Fruit fly (Drosophila melanogaster) whole organism, prepupa: ENCODE measurements around the gene Ucp4A.

Source experiments
- CG10631 ChIP-seq: fragments of 200-800 bp; sonication (Bioruptor generic); optimal IDR thresholded peaks from 2 replicates; lab custom pipeline; 2016; ENCODE audit warnings: missing biosample characterization, missing genetic modification characterization
- CG11294 ChIP-seq: fragments of 200-800 bp; sonication (Bioruptor generic); IDR thresholded peaks from 2 replicates; pipeline ENCODE4 v1.3.6; 2022; ENCODE audit warnings: missing biosample characterization, missing genetic modification characterization
- CG11902 ChIP-seq: fragments of 200-800 bp; sonication (Bioruptor generic); optimal IDR thresholded peaks from 3 replicates; lab custom pipeline; 2016; ENCODE audit warnings: missing biosample characterization, missing genetic modification characterization
- CG8119 ChIP-seq: fragments of 200-800 bp; sonication (Bioruptor generic); IDR thresholded peaks from 3 replicates; pipeline ENCODE4 v1.3.6; 2022; ENCODE audit warnings: missing biosample characterization, missing genetic modification characterization
- CG8319 ChIP-seq: fragments of 200-800 bp; sonication (Bioruptor generic); optimal IDR thresholded peaks from 3 replicates; lab custom pipeline; 2016; ENCODE audit warnings: missing biosample characterization, missing genetic modification characterization

DNA sequence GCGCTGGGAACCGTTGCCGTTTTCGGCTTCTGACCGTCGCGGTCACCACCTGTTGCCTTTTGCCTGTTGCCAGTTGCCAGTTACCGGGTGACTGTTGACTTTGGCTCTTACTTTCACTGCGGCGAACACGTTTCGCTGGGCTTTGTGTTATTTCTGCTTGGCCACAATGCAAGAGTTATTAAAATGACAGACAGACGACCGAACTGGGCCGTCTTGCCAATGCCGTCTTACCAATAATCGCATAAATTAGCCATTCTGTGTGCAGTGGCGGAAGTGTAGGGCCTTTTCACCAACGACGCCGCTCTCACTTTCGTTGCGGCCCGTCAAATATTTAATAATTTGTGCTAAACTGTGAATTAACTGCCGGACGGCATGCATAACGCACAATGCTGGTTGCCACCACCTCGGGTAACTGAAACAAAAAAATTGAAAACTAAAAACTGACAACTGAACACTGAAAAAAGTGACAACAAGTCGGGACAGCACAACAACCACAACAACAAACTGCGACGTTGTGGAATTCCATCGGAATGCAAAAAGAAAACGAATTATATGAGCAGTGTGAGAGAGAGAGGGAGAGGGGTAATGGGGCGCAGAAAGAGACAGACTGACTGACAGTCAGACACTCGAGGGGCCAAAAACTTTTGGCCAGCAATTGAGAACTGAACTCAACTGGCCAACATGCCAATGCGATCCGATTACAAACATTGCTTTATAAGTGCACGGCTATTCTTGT lies 16.3 kb upstream of the Ucp4A start:
- TF ChIP-seq CG11294 (no peak), CG10631 (GFP tag; lab: Kevin White, UChicago) (no peak), CG8319 (GFP tag; lab: Kevin White, UChicago) (no peak), CG11902 (GFP tag; lab: Kevin White, UChicago) (no peak), CG8119 (no peak)
